Worm (Caenorhabditis elegans): ENCODE data around the gene Y66D12A.21.

Y66D12A.21 gene

ce11 chrIII:11463726-11464125, 41.4 kb downstream of the Y66D12A.21 start (continued):
- TF ChIP-seq elt-2 (tag; optimal IDR thresholded peaks at IDR 0.05): peak; percentile 51
- TF ChIP-seq nhr-20 (tag; optimal IDR thresholded peaks at IDR 0.05): peak; percentile 25
- TF ChIP-seq ceh-82 (tag; optimal IDR thresholded peaks at IDR 0.05): peak in 2 of 3 experiments; percentile 4 to 16
- no peak for TF ChIP-seq C04F5.9 (tag; optimal IDR thresholded peaks at IDR 0.05)
- TF ChIP-seq blmp-1 (tag; optimal IDR thresholded peaks at IDR 0.05): no peak
- no peak for TF ChIP-seq pqm-1 (tag; optimal IDR thresholded peaks at IDR 0.05)
- TF ChIP-seq ceh-63 (GFP tag; optimal IDR thresholded peaks at IDR 0.05): no peak
- TF ChIP-seq pax-3 (tag; optimal IDR thresholded peaks at IDR 0.05): no peak
- TF ChIP-seq zip-4 (GFP tag; optimal IDR thresholded peaks at IDR 0.05): peak; percentile 19
- TF ChIP-seq snu-23 (GFP tag; optimal IDR thresholded peaks at IDR 0.05): peak; percentile 44
- TF ChIP-seq pag-3 (tag; optimal IDR thresholded peaks at IDR 0.05; ENCODE audit: borderline replicate concordance, insufficient read depth): no peak
- no peak for TF ChIP-seq skn-1 (tag; optimal IDR thresholded peaks at IDR 0.05)
- no peak for TF ChIP-seq tbx-2 (tag; optimal IDR thresholded peaks at IDR 0.05)
- peak; percentile 48 for TF ChIP-seq nhr-71 (tag; optimal IDR thresholded peaks at IDR 0.05)
- TF ChIP-seq alr-1 (tag; optimal IDR thresholded peaks at IDR 0.05; ENCODE audit: borderline replicate concordance): no peak
- TF ChIP-seq grh-1 (GFP tag; IDR thresholded peaks at IDR 0.05): no peak
- peak in 1 of 6 experiments; percentile 5 for TF ChIP-seq elt-3 (tag; optimal IDR thresholded peaks at IDR 0.05)
- no peak for TF ChIP-seq ceh-88 (GFP tag; IDR thresholded peaks at IDR 0.05)
- TF ChIP-seq ama-1 (optimal IDR thresholded peaks at IDR 0.05): no peak
- no peak for TF ChIP-seq efl-1 (optimal IDR thresholded peaks at IDR 0.05)
- TF ChIP-seq efl-1 (GFP tag; optimal IDR thresholded peaks at IDR 0.05 in 1 of 2): no peak
- TF ChIP-seq dsc-1 (tag; optimal IDR thresholded peaks at IDR 0.05): no peak
- TF ChIP-seq nhr-85 (tag): peak; percentile 59
- TF ChIP-seq unc-62 (GFP tag; optimal IDR thresholded peaks at IDR 0.05): no peak
- TF ChIP-seq ces-1 (GFP tag; optimal IDR thresholded peaks at IDR 0.05): no peak
- TF ChIP-seq nhr-90 (tag; optimal IDR thresholded peaks at IDR 0.05; ENCODE audit: poor library complexity): peak; percentile 61
- TF ChIP-seq lin-35 (GFP tag; optimal IDR thresholded peaks at IDR 0.05): peak in 1 of 2 experiments; percentile 43
- TF ChIP-seq nhr-77 (tag; optimal IDR thresholded peaks at IDR 0.05): peak; percentile 63
- no peak for TF ChIP-seq aha-1 (tag; optimal IDR thresholded peaks at IDR 0.05)
- TF ChIP-seq unc-130 (tag; optimal IDR thresholded peaks at IDR 0.05): no peak
- no peak for TF ChIP-seq C16A3.4 (tag; optimal IDR thresholded peaks at IDR 0.05)
- peak; percentile 3 for TF ChIP-seq aly-2 (tag; optimal IDR thresholded peaks at IDR 0.05)
- no peak for TF ChIP-seq efl-3 (GFP tag; optimal IDR thresholded peaks at IDR 0.05)
- TF ChIP-seq sup-37 (GFP tag; optimal IDR thresholded peaks at IDR 0.05): peak; percentile 16
- no peak for TF ChIP-seq ets-5 (GFP tag; IDR thresholded peaks at IDR 0.05)
- TF ChIP-seq nhr-76 (tag; optimal IDR thresholded peaks at IDR 0.05): no peak
- no peak for TF ChIP-seq Y116A8C.19 (tag; optimal IDR thresholded peaks at IDR 0.05; ENCODE audit: borderline replicate concordance)
- peak; percentile 46 for TF ChIP-seq nhr-47 (tag; optimal IDR thresholded peaks at IDR 0.05)
- TF ChIP-seq ztf-11 (tag; optimal IDR thresholded peaks at IDR 0.05): no peak
- no peak for TF ChIP-seq vab-15 (tag; optimal IDR thresholded peaks at IDR 0.05)
- TF ChIP-seq ztf-4 (tag; optimal IDR thresholded peaks at IDR 0.05): no peak
- TF ChIP-seq fkh-4 (tag; optimal IDR thresholded peaks at IDR 0.05; ENCODE audit: borderline replicate concordance): no peak
- TF ChIP-seq unc-30 (tag; optimal IDR thresholded peaks at IDR 0.05): no peak
- peak; percentile 25 for TF ChIP-seq xbp-1 (tag; optimal IDR thresholded peaks at IDR 0.05)
- TF ChIP-seq F16B12.6 (tag; optimal IDR thresholded peaks at IDR 0.05): no peak
- TF ChIP-seq dpl-1 (GFP tag; optimal IDR thresholded peaks at IDR 0.05): no peak
- no peak for TF ChIP-seq tlp-1 (tag; optimal IDR thresholded peaks at IDR 0.05)

Data from whole organism, L1 larva.